Worm (Caenorhabditis elegans) whole organism, L4 larva: ENCODE results near the gene npr-29.

Source experiments
- nhr-237 ChIP-seq: sonication (generic microtip); optimal IDR thresholded peaks from 2 replicates; lab custom pipeline; 2017; ENCODE audit warnings: missing biosample characterization, missing genetic modification characterization
- ztf-7 ChIP-seq: fragments of 150-350 bp; optimal IDR thresholded peaks from 2 replicates; lab custom pipeline; 2014; ENCODE audit warnings: missing biosample characterization, missing genetic modification characterization

DNA sequence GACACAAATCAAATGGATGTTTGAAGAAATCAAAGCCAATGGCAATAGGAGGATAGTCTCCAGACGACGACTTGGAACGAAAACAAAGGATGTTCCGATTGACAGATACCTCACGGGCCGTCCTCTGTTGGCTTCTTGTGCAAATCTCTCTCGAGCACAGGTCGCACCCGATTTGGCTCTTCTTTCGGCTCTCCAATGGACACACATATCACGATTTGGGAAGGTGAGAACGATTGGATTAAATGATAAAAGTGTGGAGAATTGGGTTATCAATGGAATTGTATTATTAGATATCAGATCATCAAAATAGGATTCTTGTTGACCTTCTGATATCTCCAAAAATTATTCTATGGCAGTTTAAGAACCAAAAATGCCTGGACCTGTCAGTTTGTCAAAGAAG is 9.1 kb downstream of the npr-29 start, which contains the start of gene ZC84.1:
- TF ChIP-seq ztf-7 (tag; lab: Kevin White, UChicago) (no peak), nhr-237 (tag; lab: Kevin White, UChicago) (no peak)
